Fruit fly (Drosophila melanogaster) whole organism, prepupa: ENCODE measurements around the gene MFS18.

Experiments
- Blimp-1 ChIP-seq: fragments of 200-800 bp; sonication (Bioruptor generic); optimal IDR thresholded peaks from 3 replicates; lab custom pipeline; 2017; ENCODE audit warnings: missing biosample characterization, missing genetic modification characterization, mild to moderate bottlenecking, moderate library complexity, missing genetic modification reagents
- CG10631 ChIP-seq: fragments of 200-800 bp; sonication (Bioruptor generic); optimal IDR thresholded peaks from 2 replicates; lab custom pipeline; 2016; ENCODE audit warnings: missing biosample characterization, missing genetic modification characterization
- CG10669 ChIP-seq: fragments of 200-800 bp; sonication (Bioruptor generic); optimal IDR thresholded peaks from 3 replicates; lab custom pipeline; 2018; ENCODE audit warnings: missing biosample characterization, mild to moderate bottlenecking, missing genetic modification characterization, moderate library complexity
- CG11294 ChIP-seq: fragments of 200-800 bp; sonication (Bioruptor generic); IDR thresholded peaks from 2 replicates; pipeline ENCODE4 v1.3.6; 2022; ENCODE audit warnings: missing biosample characterization, missing genetic modification characterization
- CG11902 ChIP-seq: fragments of 200-800 bp; sonication (Bioruptor generic); optimal IDR thresholded peaks from 3 replicates; lab custom pipeline; 2016; ENCODE audit warnings: missing biosample characterization, missing genetic modification characterization
- CG15336 ChIP-seq: fragments of 200-800 bp; sonication (Bioruptor generic); IDR thresholded peaks from 2 replicates; pipeline ENCODE4 v1.3.6; 2022; ENCODE audit warnings: missing biosample characterization, missing genetic modification characterization
- CG1621 ChIP-seq: fragments of 200-800 bp; sonication (Bioruptor generic); optimal IDR thresholded peaks from 3 replicates; lab custom pipeline; 2018; ENCODE audit warnings: missing biosample characterization, mild to moderate bottlenecking, missing genetic modification characterization
- CG16779 ChIP-seq: fragments of 200-800 bp; sonication (Bioruptor generic); optimal IDR thresholded peaks from 3 replicates; lab custom pipeline; 2017; ENCODE audit warnings: missing biosample characterization, mild to moderate bottlenecking, missing genetic modification characterization
- CG3032 ChIP-seq: fragments of 200-800 bp; optimal IDR thresholded peaks from 2 replicates; lab custom pipeline; 2019; ENCODE audit warnings: missing biosample characterization, mild to moderate bottlenecking, missing genetic modification characterization, moderate library complexity
- CG31627 ChIP-seq: fragments of 200-800 bp; sonication (Bioruptor generic); optimal IDR thresholded peaks from 3 replicates; lab custom pipeline; 2016; ENCODE audit warnings: missing biosample characterization, missing genetic modification characterization
- CG32006 ChIP-seq: fragments of 200-800 bp; sonication (Bioruptor generic); optimal IDR thresholded peaks from 3 replicates; lab custom pipeline; 2017; ENCODE audit warnings: missing biosample characterization, mild to moderate bottlenecking, missing genetic modification characterization
- CG34406 ChIP-seq: fragments of 200-800 bp; sonication (Bioruptor generic); optimal IDR thresholded peaks from 3 replicates; lab custom pipeline; 2016; ENCODE audit warnings: missing biosample characterization, missing genetic modification characterization
- CG3919 ChIP-seq: fragments of 200-800 bp; sonication (Bioruptor generic); optimal IDR thresholded peaks from 3 replicates; lab custom pipeline; 2016; ENCODE audit warnings: missing biosample characterization, missing genetic modification characterization
- CG4318 ChIP-seq: fragments of 200-800 bp; sonication (Bioruptor generic); optimal IDR thresholded peaks from 3 replicates; lab custom pipeline; 2017; ENCODE audit warnings: missing biosample characterization, mild to moderate bottlenecking, missing genetic modification characterization
- CG6276 ChIP-seq: fragments of 200-800 bp; sonication (Bioruptor generic); optimal IDR thresholded peaks from 2 replicates; lab custom pipeline; 2017; ENCODE audit warnings: missing biosample characterization, mild to moderate bottlenecking, missing genetic modification characterization
- CG6792 ChIP-seq: fragments of 200-800 bp; sonication (Bioruptor generic); optimal IDR thresholded peaks from 3 replicates; lab custom pipeline; 2016; ENCODE audit warnings: missing biosample characterization, missing genetic modification characterization
- CG6808 ChIP-seq: fragments of 200-800 bp; sonication (Bioruptor generic); optimal IDR thresholded peaks from 3 replicates; lab custom pipeline; 2017; ENCODE audit warnings: missing biosample characterization, missing genetic modification characterization, mild to moderate bottlenecking, moderate library complexity, missing genetic modification reagents
- CG6854 ChIP-seq: fragments of 200-800 bp; sonication (Bioruptor generic); optimal IDR thresholded peaks from 2 replicates; lab custom pipeline; 2017; ENCODE audit warnings: missing biosample characterization, mild to moderate bottlenecking, missing genetic modification characterization
- CG7368 ChIP-seq: fragments of 200-800 bp; sonication (Bioruptor generic); optimal IDR thresholded peaks from 3 replicates; lab custom pipeline; 2016; ENCODE audit warnings: missing biosample characterization, missing genetic modification characterization
- CG8119 ChIP-seq: fragments of 200-800 bp; sonication (Bioruptor generic); IDR thresholded peaks from 3 replicates; pipeline ENCODE4 v1.3.6; 2022; ENCODE audit warnings: missing biosample characterization, missing genetic modification characterization
- CG8319 ChIP-seq: fragments of 200-800 bp; sonication (Bioruptor generic); optimal IDR thresholded peaks from 3 replicates; lab custom pipeline; 2016; ENCODE audit warnings: missing biosample characterization, missing genetic modification characterization
- CG8632 ChIP-seq: fragments of 200-800 bp; sonication (Bioruptor generic); optimal IDR thresholded peaks from 3 replicates; lab custom pipeline; 2016; ENCODE audit warnings: missing biosample characterization, missing genetic modification characterization
- CG9139 ChIP-seq: fragments of 200-800 bp; sonication (Bioruptor generic); optimal IDR thresholded peaks from 3 replicates; lab custom pipeline; 2017; ENCODE audit warnings: missing biosample characterization, mild to moderate bottlenecking, missing genetic modification characterization
- Eip75B ChIP-seq: fragments of 200-800 bp; sonication (Bioruptor generic); optimal IDR thresholded peaks from 3 replicates; lab custom pipeline; 2016; ENCODE audit warnings: missing biosample characterization, missing genetic modification characterization
- Eip78C ChIP-seq: fragments of 200-800 bp; sonication (Bioruptor generic); peaks from one replicate; lab custom pipeline; 2016; ENCODE audit warnings: missing biosample characterization, missing genetic modification characterization
- Eip93F ChIP-seq: fragments of 200-800 bp; sonication (Bioruptor generic); optimal IDR thresholded peaks from 2 replicates; lab custom pipeline; 2016; ENCODE audit warnings: missing biosample characterization, mild to moderate bottlenecking, missing genetic modification characterization
- Ets21C ChIP-seq: fragments of 200-800 bp; sonication (Bioruptor generic); optimal IDR thresholded peaks from 3 replicates; lab custom pipeline; 2016; ENCODE audit warnings: missing biosample characterization, missing genetic modification characterization
- Ets96B ChIP-seq: fragments of 200-800 bp; optimal IDR thresholded peaks from 2 replicates; lab custom pipeline; 2019; ENCODE audit warnings: missing biosample characterization, mild to moderate bottlenecking, missing genetic modification characterization, moderate library complexity
- Hr38 ChIP-seq: sonication (Bioruptor generic); optimal IDR thresholded peaks from 2 replicates; lab custom pipeline; 2016; ENCODE audit warnings: missing biosample characterization, missing genetic modification characterization
- Hr39 ChIP-seq: fragments of 200-800 bp; sonication (Bioruptor generic); optimal IDR thresholded peaks from 2 replicates; lab custom pipeline; 2016; ENCODE audit warnings: missing biosample characterization, missing genetic modification characterization
- Hr4 ChIP-seq: fragments of 200-800 bp; sonication (Bioruptor generic); optimal IDR thresholded peaks from 3 replicates; lab custom pipeline; 2016; ENCODE audit warnings: missing biosample characterization, missing genetic modification characterization
- Lpt ChIP-seq: fragments of 200-800 bp; sonication (Bioruptor generic); optimal IDR thresholded peaks from 3 replicates; lab custom pipeline; 2016; ENCODE audit warnings: missing biosample characterization, missing genetic modification characterization
- Met ChIP-seq: fragments of 200-800 bp; sonication (Bioruptor generic); optimal IDR thresholded peaks from 3 replicates; lab custom pipeline; 2016; ENCODE audit warnings: missing biosample characterization, missing genetic modification characterization
- Smox ChIP-seq: fragments of 200-800 bp; sonication (Bioruptor generic); optimal IDR thresholded peaks from 3 replicates; lab custom pipeline; 2016; ENCODE audit warnings: missing biosample characterization, missing genetic modification characterization
- Sox102F ChIP-seq: fragments of 200-800 bp; sonication (Bioruptor generic); optimal IDR thresholded peaks from 2 replicates; lab custom pipeline; 2016; ENCODE audit warnings: missing biosample characterization, mild to moderate bottlenecking, missing genetic modification characterization
- Sox14 ChIP-seq: fragments of 200-800 bp; sonication (Bioruptor generic); optimal IDR thresholded peaks from 3 replicates; lab custom pipeline; 2016; ENCODE audit warnings: missing biosample characterization, missing genetic modification characterization
- Sox15 ChIP-seq: fragments of 200-800 bp; sonication (Bioruptor generic); optimal IDR thresholded peaks from 3 replicates; lab custom pipeline; 2016; ENCODE audit warnings: missing biosample characterization, missing genetic modification characterization
- achi ChIP-seq: fragments of 200-800 bp; sonication (Bioruptor generic); optimal IDR thresholded peaks from 3 replicates; lab custom pipeline; 2016; ENCODE audit warnings: missing biosample characterization, missing genetic modification characterization
- cyc ChIP-seq: fragments of 200-800 bp; sonication (Bioruptor generic); optimal IDR thresholded peaks from 3 replicates; lab custom pipeline; 2016; ENCODE audit warnings: missing biosample characterization, missing genetic modification characterization
- dac ChIP-seq: fragments of 200-800 bp; sonication (Bioruptor generic); optimal IDR thresholded peaks from 2 replicates; lab custom pipeline; 2017; ENCODE audit warnings: missing biosample characterization, mild to moderate bottlenecking, missing genetic modification characterization
- eg ChIP-seq: fragments of 200-800 bp; sonication (Bioruptor generic); IDR thresholded peaks from 3 replicates; pipeline ENCODE4 v1.3.6; 2022; ENCODE audit warnings: missing biosample characterization, missing genetic modification characterization
- esn ChIP-seq: fragments of 200-800 bp; sonication (Bioruptor generic); optimal IDR thresholded peaks from 2 replicates; lab custom pipeline; 2016; ENCODE audit warnings: missing biosample characterization, mild to moderate bottlenecking, missing genetic modification characterization, moderate library complexity
- fd59A ChIP-seq: fragments of 200-800 bp; sonication (Bioruptor generic); optimal IDR thresholded peaks from 2 replicates; lab custom pipeline; 2017; ENCODE audit warnings: missing biosample characterization, mild to moderate bottlenecking, missing genetic modification characterization, missing genetic modification reagents
- fd85E ChIP-seq: fragments of 200-800 bp; sonication (Bioruptor generic); optimal IDR thresholded peaks from 3 replicates; lab custom pipeline; 2016; ENCODE audit warnings: missing biosample characterization, missing genetic modification characterization
- fkh ChIP-seq: fragments of 200-800 bp; sonication (Bioruptor generic); optimal IDR thresholded peaks from 3 replicates; lab custom pipeline; 2017; ENCODE audit warnings: missing biosample characterization, mild to moderate bottlenecking, missing genetic modification characterization, moderate library complexity
- lz ChIP-seq: fragments of 200-800 bp; sonication (Bioruptor generic); optimal IDR thresholded peaks from 3 replicates; lab custom pipeline; 2016; ENCODE audit warnings: missing biosample characterization, missing genetic modification characterization
- pdm3 ChIP-seq: fragments of 200-800 bp; sonication (Bioruptor generic); optimal IDR thresholded peaks from 3 replicates; lab custom pipeline; 2016; ENCODE audit warnings: missing biosample characterization, missing genetic modification characterization
- salr ChIP-seq, 2 experiments: fragments of 200-800 bp; sonication (Bioruptor generic); optimal IDR thresholded peaks; 3 replicates each; lab custom pipeline; 2016 to 2018; ENCODE audit warnings: missing biosample characterization in 2 of 2, missing genetic modification characterization in 2 of 2, mild to moderate bottlenecking in 1 of 2
- spab ChIP-seq: fragments of 200-800 bp; sonication (Bioruptor generic); optimal IDR thresholded peaks from 2 replicates; lab custom pipeline; 2017; ENCODE audit warnings: missing biosample characterization, mild to moderate bottlenecking, missing genetic modification characterization, missing genetic modification reagents
- ss ChIP-seq, 2 experiments: fragments of 200-800 bp; sonication (Bioruptor generic); optimal IDR thresholded peaks; 2 replicates in 1 of 2; 3 replicates in 1 of 2; lab custom pipeline; 2017 to 2018; ENCODE audit warnings: mild to moderate bottlenecking in 2 of 2, missing biosample characterization in 2 of 2, missing genetic modification characterization in 2 of 2, moderate library complexity in 1 of 2
- topi ChIP-seq: fragments of 200-800 bp; sonication (Bioruptor generic); optimal IDR thresholded peaks from 3 replicates; lab custom pipeline; 2016; ENCODE audit warnings: missing biosample characterization, missing genetic modification characterization
- vri ChIP-seq: fragments of 200-800 bp; sonication (Bioruptor generic); optimal IDR thresholded peaks from 3 replicates; lab custom pipeline; 2016; ENCODE audit warnings: missing biosample characterization, mild to moderate bottlenecking, missing genetic modification characterization

MFS18 gene

dm6 chr2L:4448582-4449016 lies at the start of gene MFS18:
Gene MFS18, minus strand, starts transcription at chr2L:4448635.
- peak; percentile 98 for TF ChIP-seq CG34406 (GFP tag; lab: Kevin White, UChicago)
- TF ChIP-seq CG6808 (GFP tag; lab: Kevin White, UChicago) = peak; percentile 95
- peak; percentile 95 for TF ChIP-seq CG11902 (GFP tag; lab: Kevin White, UChicago)
- peak; percentile 98 for TF ChIP-seq CG8632 (GFP tag; lab: Kevin White, UChicago)
- peak; percentile 89 for TF ChIP-seq Ets96B (tag; lab: Kevin White, UChicago)
- peak; percentile 94 for TF ChIP-seq Sox102F (GFP tag; lab: Kevin White, UChicago)
- no peak for TF ChIP-seq Eip93F (GFP tag; lab: Kevin White, UChicago)
- TF ChIP-seq CG16779 = no peak
- peak; percentile 96 for TF ChIP-seq Hr4
- no peak for TF ChIP-seq vri (GFP tag; lab: Kevin White, UChicago)
- peak; percentile 84 for TF ChIP-seq Ets21C (GFP tag; lab: Kevin White, UChicago)
- TF ChIP-seq CG32006 = peak; percentile 96
- TF ChIP-seq CG6854 (GFP tag; lab: Kevin White, UChicago) = peak; percentile 96
- peak; percentile 81 to 96 for TF ChIP-seq salr (GFP tag; optimal IDR thresholded peaks at IDR 0.05; lab: Kevin White, UChicago)
- TF ChIP-seq cyc = peak; percentile 93
- TF ChIP-seq CG31627 (GFP tag; lab: Kevin White, UChicago) = peak; percentile 91
- peak; percentile 93 for TF ChIP-seq Sox15
- TF ChIP-seq CG7368 (GFP tag; lab: Kevin White, UChicago) = peak; percentile 99
- TF ChIP-seq Smox (GFP tag; lab: Kevin White, UChicago) = peak; percentile 95
- TF ChIP-seq CG3919 (GFP tag; lab: Kevin White, UChicago) = peak; percentile 97
- peak; percentile 95 for TF ChIP-seq topi
- TF ChIP-seq esn (GFP tag; lab: Kevin White, UChicago) = peak; percentile 98
- TF ChIP-seq fd59A (GFP tag; lab: Kevin White, UChicago) = peak; percentile 84
- TF ChIP-seq Eip78C (GFP tag; lab: Kevin White, UChicago) = peak; percentile 99
- peak; percentile 85 for TF ChIP-seq CG1621 (tag; lab: Kevin White, UChicago)
- TF ChIP-seq Eip75B (GFP tag; lab: Kevin White, UChicago) = peak; percentile 92
- TF ChIP-seq CG8119 = peak; percentile 99
- TF ChIP-seq Lpt (GFP tag; lab: Kevin White, UChicago) = peak; percentile 93
- peak; percentile 99 for TF ChIP-seq eg
- TF ChIP-seq CG6276 = peak; percentile 98
- TF ChIP-seq CG10669 = peak; percentile 99
- TF ChIP-seq fkh = peak; percentile 76
- TF ChIP-seq spab (GFP tag; lab: Kevin White, UChicago) = peak; percentile 98
- TF ChIP-seq Hr39 (GFP tag; lab: Kevin White, UChicago) = peak; percentile 88
- peak; percentile 92 for TF ChIP-seq Sox14 (GFP tag; lab: Kevin White, UChicago)
- TF ChIP-seq Hr38 (GFP tag; lab: Kevin White, UChicago) = peak; percentile 20
- TF ChIP-seq lz (GFP tag; lab: Kevin White, UChicago) = peak; percentile 94
- TF ChIP-seq CG8319 (GFP tag; lab: Kevin White, UChicago) = peak; percentile 98
- peak; percentile 97 for TF ChIP-seq fd85E (GFP tag; lab: Kevin White, UChicago)
- peak; percentile 94 for TF ChIP-seq CG6792
- no peak for TF ChIP-seq CG9139 (GFP tag; lab: Kevin White, UChicago)
- peak; percentile 99 for TF ChIP-seq CG11294 (GFP tag; lab: Robert Waterston, UW)
- no peak for TF ChIP-seq CG4318
- peak; percentile 95 for TF ChIP-seq Met (GFP tag; lab: Kevin White, UChicago)
- TF ChIP-seq CG10631 (GFP tag; lab: Kevin White, UChicago) = peak; percentile 97
- peak; percentile 98 for TF ChIP-seq CG3032 (tag; lab: Kevin White, UChicago)
- peak; percentile 96 for TF ChIP-seq pdm3 (GFP tag; lab: Kevin White, UChicago)
- peak; percentile 99 for TF ChIP-seq CG15336
- peak; percentile 97 for TF ChIP-seq achi
- peak; percentile 90 for TF ChIP-seq Blimp-1 (GFP tag; lab: Kevin White, UChicago)
- TF ChIP-seq dac (GFP tag; lab: Kevin White, UChicago) = peak; percentile 81
- TF ChIP-seq ss (GFP tag; optimal IDR thresholded peaks at IDR 0.05; lab: Kevin White, UChicago) = peak in 1 of 2 experiments; percentile 90
